Fruit fly (Drosophila melanogaster): ENCODE results near the gene Gr28b.

dm6 chr2L:7423333-7423895 lies 38.6 kb downstream of the Gr28b start:
- no peak for TF ChIP-seq Dfd (GFP tag; optimal IDR thresholded peaks at IDR 0.05)
- TF ChIP-seq ato (GFP tag; IDR thresholded peaks at IDR 0.05; ENCODE audit: partially characterized antibody), result no peak
